Worm (Caenorhabditis elegans) whole organism, L1 larva: ENCODE results near the gene lin-14.

Source experiments
- Y116A8C.19 ChIP-seq: sonication (generic microtip); optimal IDR thresholded peaks from 2 replicates; lab custom pipeline; 2016; ENCODE audit warnings: missing compliant biosample characterization, missing genetic modification characterization, borderline replicate concordance
- alr-1 ChIP-seq: fragments of 200-800 bp; sonication (Bioruptor generic); optimal IDR thresholded peaks from 2 replicates; lab custom pipeline; 2018; ENCODE audit warnings: borderline replicate concordance, mild to moderate bottlenecking, missing genetic modification characterization, missing compliant biosample characterization
- blmp-1 ChIP-seq: fragments of 150-350 bp; optimal IDR thresholded peaks from 2 replicates; lab custom pipeline; 2014; ENCODE audit warnings: missing biosample characterization, missing genetic modification characterization
- ceh-63 ChIP-seq: fragments of 200-800 bp; sonication (Bioruptor generic); optimal IDR thresholded peaks from 2 replicates; lab custom pipeline; 2018; ENCODE audit warnings: mild to moderate bottlenecking, missing genetic modification characterization, missing compliant biosample characterization
- ceh-82 ChIP-seq, 3 experiments: fragments of 150-350 bp in 1 of 3; sonication (generic microtip) in 2 of 3; optimal IDR thresholded peaks; 2 replicates each; lab custom pipeline; 2014 to 2017; ENCODE audit warnings: missing biosample characterization in 3 of 3, missing genetic modification characterization in 3 of 3
- efl-1 ChIP-seq, 4 experiments: fragments of 150-350 bp; optimal IDR thresholded peaks in 3 of 4; peaks in 1 of 4; 1 replicate in 1 of 4; 2 replicates in 3 of 4; lab custom pipeline; 2014; ENCODE audit warnings: missing biosample characterization in 2 of 4, missing genetic modification characterization in 2 of 4, missing genetic modification reagents in 2 of 4
- egl-27 ChIP-seq, 2 experiments: fragments of 150-350 bp in 1 of 2; sonication (generic microtip); optimal IDR thresholded peaks; 3 replicates each; lab custom pipeline; 2017 to 2018; ENCODE audit warnings: missing biosample characterization in 2 of 2, missing genetic modification characterization in 2 of 2, missing genetic modification reagents in 2 of 2
- elt-2 ChIP-seq: sonication (generic microtip); optimal IDR thresholded peaks from 2 replicates; lab custom pipeline; 2016; ENCODE audit warnings: missing genetic modification characterization, mild to moderate bottlenecking, inconsistent platforms, missing compliant biosample characterization, missing genetic modification reagents
- elt-3 ChIP-seq, 6 experiments: fragments of 150-350 bp in 1 of 6; sonication (generic microtip); optimal IDR thresholded peaks; 2 replicates each; lab custom pipeline; 2017 to 2018; ENCODE audit warnings: missing biosample characterization in 6 of 6, missing genetic modification characterization in 6 of 6, inconsistent platforms in 1 of 6
- ets-5 ChIP-seq: fragments of 200-800 bp; sonication (Bioruptor generic); IDR thresholded peaks from 2 replicates; pipeline ENCODE4 v1.3.6; 2022; ENCODE audit warnings: missing genetic modification characterization, missing compliant biosample characterization
- fkh-10 ChIP-seq: sonication (generic microtip); optimal IDR thresholded peaks from 2 replicates; lab custom pipeline; 2017; ENCODE audit warnings: missing biosample characterization, missing genetic modification reagents, missing genetic modification characterization
- fkh-4 ChIP-seq: sonication (generic microtip); optimal IDR thresholded peaks from 2 replicates; lab custom pipeline; 2016; ENCODE audit warnings: missing compliant biosample characterization, missing genetic modification characterization, borderline replicate concordance
- fos-1 ChIP-seq: fragments of 150-350 bp; optimal IDR thresholded peaks from 2 replicates; lab custom pipeline; 2014; ENCODE audit warnings: missing biosample characterization, missing genetic modification characterization
- irx-1 ChIP-seq: sonication (generic microtip); optimal IDR thresholded peaks from 2 replicates; lab custom pipeline; 2016; ENCODE audit warnings: missing genetic modification characterization, missing compliant biosample characterization
- lin-13 ChIP-seq: fragments of 150-350 bp; optimal IDR thresholded peaks from 2 replicates; lab custom pipeline; 2014; ENCODE audit warnings: missing biosample characterization, missing genetic modification reagents, missing genetic modification characterization
- lin-14 ChIP-seq: fragments of 200-800 bp; sonication (Bioruptor generic); optimal IDR thresholded peaks from 2 replicates; lab custom pipeline; 2018; ENCODE audit warnings: mild to moderate bottlenecking, missing genetic modification characterization, moderate library complexity, missing compliant biosample characterization
- lin-35 ChIP-seq, 2 experiments: fragments of 150-350 bp; optimal IDR thresholded peaks; 2 replicates each; lab custom pipeline; 2014; ENCODE audit warnings: missing biosample characterization in 2 of 2, missing genetic modification characterization in 2 of 2, missing genetic modification reagents in 2 of 2
- lin-39 ChIP-seq: fragments of 150-350 bp; optimal IDR thresholded peaks from 2 replicates; lab custom pipeline; 2014; ENCODE audit warnings: missing biosample characterization, missing genetic modification reagents, missing genetic modification characterization
- lsy-2 ChIP-seq, 2 experiments: fragments of 150-350 bp; optimal IDR thresholded peaks; 2 replicates each; lab custom pipeline; 2014; ENCODE audit warnings: missing biosample characterization in 2 of 2, missing genetic modification characterization in 2 of 2
- mdl-1 ChIP-seq, 2 experiments: fragments of 150-350 bp; optimal IDR thresholded peaks; 2 replicates each; lab custom pipeline; 2014 to 2017; ENCODE audit warnings: missing biosample characterization in 2 of 2, missing genetic modification characterization in 2 of 2, inconsistent platforms in 1 of 2
- mef-2 ChIP-seq: fragments of 150-350 bp; optimal IDR thresholded peaks from 2 replicates; lab custom pipeline; 2014; ENCODE audit warnings: missing biosample characterization, missing genetic modification characterization
- mep-1 ChIP-seq: fragments of 150-350 bp; optimal IDR thresholded peaks from 2 replicates; lab custom pipeline; 2014; ENCODE audit warnings: missing biosample characterization, missing genetic modification characterization
- nhr-11 ChIP-seq: fragments of 150-350 bp; optimal IDR thresholded peaks from 2 replicates; lab custom pipeline; 2014; ENCODE audit warnings: missing biosample characterization, missing genetic modification characterization
- nhr-19 ChIP-seq: fragments of 200-800 bp; sonication (Bioruptor generic); conservative IDR thresholded peaks from 2 replicates; pipeline ENCODE4 v1.3.6; 2022; ENCODE audit warnings: missing genetic modification characterization, missing compliant biosample characterization
- nhr-20 ChIP-seq: sonication (generic microtip); optimal IDR thresholded peaks from 2 replicates; lab custom pipeline; 2016; ENCODE audit warnings: mild to moderate bottlenecking, missing genetic modification characterization, missing compliant biosample characterization
- nhr-237 ChIP-seq: fragments of 150-350 bp; optimal IDR thresholded peaks from 2 replicates; lab custom pipeline; 2014; ENCODE audit warnings: missing biosample characterization, missing genetic modification characterization
- nhr-47 ChIP-seq: sonication (generic microtip); optimal IDR thresholded peaks from 2 replicates; lab custom pipeline; 2016; ENCODE audit warnings: mild to moderate bottlenecking, missing genetic modification characterization, moderate library complexity, missing compliant biosample characterization
- nhr-77 ChIP-seq: fragments of 150-350 bp; optimal IDR thresholded peaks from 2 replicates; lab custom pipeline; 2014; ENCODE audit warnings: missing biosample characterization, missing genetic modification characterization
- nhr-85 ChIP-seq: sonication (generic microtip); peaks from one replicate; lab custom pipeline; 2016; ENCODE audit warnings: missing genetic modification characterization, inconsistent platforms, missing compliant biosample characterization
- pax-3 ChIP-seq: fragments of 200-800 bp; sonication (Bioruptor generic); optimal IDR thresholded peaks from 2 replicates; lab custom pipeline; 2018; ENCODE audit warnings: mild to moderate bottlenecking, missing genetic modification characterization, moderate library complexity, missing compliant biosample characterization
- rnt-1 ChIP-seq: sonication (generic microtip); optimal IDR thresholded peaks from 2 replicates; lab custom pipeline; 2016; ENCODE audit warnings: mild to moderate bottlenecking, missing genetic modification characterization, moderate library complexity, missing compliant biosample characterization
- skn-1 ChIP-seq: fragments of 150-350 bp; optimal IDR thresholded peaks from 2 replicates; lab custom pipeline; 2014; ENCODE audit warnings: missing biosample characterization, missing genetic modification characterization
- sox-4 ChIP-seq: sonication (generic microtip); optimal IDR thresholded peaks from 2 replicates; lab custom pipeline; 2016; ENCODE audit warnings: missing genetic modification characterization, missing compliant biosample characterization
- sptf-1 ChIP-seq: fragments of 150-350 bp; optimal IDR thresholded peaks from 2 replicates; lab custom pipeline; 2014; ENCODE audit warnings: missing biosample characterization, missing genetic modification characterization
- tbx-2 ChIP-seq: sonication (generic microtip); optimal IDR thresholded peaks from 2 replicates; lab custom pipeline; 2016; ENCODE audit warnings: missing genetic modification characterization, missing compliant biosample characterization
- unc-130 ChIP-seq: fragments of 150-350 bp; optimal IDR thresholded peaks from 2 replicates; lab custom pipeline; 2017; ENCODE audit warnings: missing biosample characterization, missing genetic modification characterization, inconsistent platforms
- unc-62 ChIP-seq: fragments of 150-350 bp; optimal IDR thresholded peaks from 2 replicates; lab custom pipeline; 2014; ENCODE audit warnings: missing biosample characterization, missing genetic modification reagents, missing genetic modification characterization
- xbp-1 ChIP-seq: sonication (generic microtip); optimal IDR thresholded peaks from 2 replicates; lab custom pipeline; 2016; ENCODE audit warnings: missing genetic modification characterization, missing compliant biosample characterization
- zip-4 ChIP-seq: fragments of 200-800 bp; sonication (Bioruptor generic); optimal IDR thresholded peaks from 2 replicates; lab custom pipeline; 2018; ENCODE audit warnings: mild to moderate bottlenecking, missing genetic modification characterization, moderate library complexity, missing compliant biosample characterization
- ztf-11 ChIP-seq, 2 experiments: sonication (generic microtip); optimal IDR thresholded peaks; 2 replicates each; lab custom pipeline; 2016 to 2017; ENCODE audit warnings: missing genetic modification characterization in 2 of 2, missing biosample characterization in 1 of 2, missing compliant biosample characterization in 1 of 2
- ztf-4 ChIP-seq: fragments of 150-350 bp; optimal IDR thresholded peaks from 2 replicates; lab custom pipeline; 2014; ENCODE audit warnings: missing biosample characterization, missing genetic modification characterization

lin-14 gene

DNA sequence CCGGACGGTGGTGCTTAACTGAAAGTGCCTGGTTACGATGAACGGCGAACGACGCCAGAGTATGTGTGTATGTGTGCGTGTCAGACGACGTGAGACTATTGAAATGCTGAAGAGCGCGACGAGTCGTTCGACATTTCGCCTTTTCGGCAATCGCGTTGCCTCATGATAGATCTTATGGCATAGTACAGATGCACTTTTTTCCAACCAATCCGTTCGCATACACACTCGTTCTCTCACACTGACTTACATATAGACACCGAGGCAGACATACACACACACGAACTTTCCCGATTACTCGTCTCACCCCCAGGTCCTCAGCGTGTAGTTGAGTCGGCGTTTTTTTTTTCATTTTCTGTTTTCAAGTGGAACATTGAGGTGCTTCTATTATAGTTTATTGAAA lies 13.4 kb downstream of the lin-14 start:
- TF ChIP-seq efl-1 (optimal IDR thresholded peaks at IDR 0.05; lab: Kevin White, UChicago) (no peak), efl-1 (GFP tag; optimal IDR thresholded peaks at IDR 0.05 in 1 of 2; lab: Kevin White, UChicago) (no peak), nhr-237 (tag; lab: Kevin White, UChicago) (no peak), lin-14 (peak; percentile 48), mep-1 (tag; lab: Kevin White, UChicago) (peak; percentile 2), lsy-2 (tag; optimal IDR thresholded peaks at IDR 0.05; lab: Kevin White, UChicago) (no peak), mdl-1 (tag; optimal IDR thresholded peaks at IDR 0.05; lab: Kevin White, UChicago) (peak in 1 of 2 experiments; percentile 6), alr-1 (no peak), egl-27 (tag; optimal IDR thresholded peaks at IDR 0.05; lab: Kevin White, UChicago) (no peak), zip-4 (GFP tag; lab: Kevin White, UChicago) (no peak)
- TF ChIP-seq, all 84 proteins: peak for 3

DNA sequence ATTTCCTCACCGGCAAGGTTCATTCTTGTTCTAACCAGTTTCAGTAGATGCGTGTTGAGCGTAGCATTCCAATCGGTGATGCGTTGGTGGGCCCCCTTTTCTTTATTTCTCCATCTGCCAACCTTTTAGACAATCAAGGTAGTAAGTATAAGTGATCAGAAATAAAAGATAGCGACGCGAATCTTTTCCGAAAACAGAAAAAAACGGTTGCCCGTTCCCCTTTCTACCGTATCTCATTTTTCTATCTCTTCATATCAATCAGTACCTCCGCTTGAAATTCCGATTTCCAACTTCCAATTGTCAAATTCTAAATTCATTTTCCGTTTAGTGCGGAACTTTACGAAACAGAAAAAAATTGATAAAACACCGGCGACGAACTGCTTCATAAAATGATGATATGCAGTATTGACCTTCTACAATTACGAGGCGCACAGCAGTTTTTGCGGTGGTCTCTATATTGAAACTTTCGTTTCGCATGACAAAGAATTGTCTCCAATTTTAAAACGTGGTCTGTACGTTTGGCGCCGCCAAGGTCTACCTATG lies 14.0 kb downstream of the lin-14 start:
- TF ChIP-seq pax-3 (tag; lab: Kevin White, UChicago) (no peak), unc-62 (GFP tag; lab: Kevin White, UChicago) (no peak), skn-1 (tag; lab: Kevin White, UChicago) (peak; percentile 38), nhr-85 (tag; lab: Kevin White, UChicago) (peak; percentile 55), elt-3 (tag; optimal IDR thresholded peaks at IDR 0.05; lab: Kevin White, UChicago) (peak in 1 of 6 experiments; percentile 73), mep-1 (tag; lab: Kevin White, UChicago) (peak; percentile 9), mef-2 (no peak), lin-35 (GFP tag; optimal IDR thresholded peaks at IDR 0.05; lab: Kevin White, UChicago) (peak in 1 of 2 experiments; percentile 9), lin-14 (peak; percentile 90), blmp-1 (tag; lab: Kevin White, UChicago) (peak; percentile 44)
- TF ChIP-seq, all 84 proteins: peak for 7

DNA sequence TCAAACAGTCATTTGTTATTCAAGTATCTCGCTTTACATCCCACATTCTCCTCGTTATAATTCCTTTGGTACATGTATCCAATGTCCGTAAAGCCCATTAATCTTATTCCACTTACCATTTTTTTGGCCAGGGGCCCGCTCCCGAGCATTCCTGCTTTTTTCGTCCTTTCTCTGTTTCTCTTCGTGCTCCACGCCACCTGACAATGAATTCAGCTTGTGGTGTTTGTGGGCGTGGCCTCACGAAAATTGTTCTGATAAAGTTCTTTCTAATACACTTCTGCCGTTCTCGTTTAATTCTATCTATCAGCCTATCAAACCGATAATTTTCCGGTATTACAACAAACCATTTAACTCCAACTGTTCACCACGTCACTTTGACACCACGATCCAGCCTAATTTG lies 14.7 kb downstream of the lin-14 start:
- TF ChIP-seq nhr-11 (tag; lab: Kevin White, UChicago) (no peak), rnt-1 (tag; lab: Kevin White, UChicago) (no peak), sptf-1 (tag; lab: Kevin White, UChicago) (no peak), fkh-10 (GFP tag; lab: Kevin White, UChicago) (no peak), lin-39 (tag; lab: Kevin White, UChicago) (no peak)

DNA sequence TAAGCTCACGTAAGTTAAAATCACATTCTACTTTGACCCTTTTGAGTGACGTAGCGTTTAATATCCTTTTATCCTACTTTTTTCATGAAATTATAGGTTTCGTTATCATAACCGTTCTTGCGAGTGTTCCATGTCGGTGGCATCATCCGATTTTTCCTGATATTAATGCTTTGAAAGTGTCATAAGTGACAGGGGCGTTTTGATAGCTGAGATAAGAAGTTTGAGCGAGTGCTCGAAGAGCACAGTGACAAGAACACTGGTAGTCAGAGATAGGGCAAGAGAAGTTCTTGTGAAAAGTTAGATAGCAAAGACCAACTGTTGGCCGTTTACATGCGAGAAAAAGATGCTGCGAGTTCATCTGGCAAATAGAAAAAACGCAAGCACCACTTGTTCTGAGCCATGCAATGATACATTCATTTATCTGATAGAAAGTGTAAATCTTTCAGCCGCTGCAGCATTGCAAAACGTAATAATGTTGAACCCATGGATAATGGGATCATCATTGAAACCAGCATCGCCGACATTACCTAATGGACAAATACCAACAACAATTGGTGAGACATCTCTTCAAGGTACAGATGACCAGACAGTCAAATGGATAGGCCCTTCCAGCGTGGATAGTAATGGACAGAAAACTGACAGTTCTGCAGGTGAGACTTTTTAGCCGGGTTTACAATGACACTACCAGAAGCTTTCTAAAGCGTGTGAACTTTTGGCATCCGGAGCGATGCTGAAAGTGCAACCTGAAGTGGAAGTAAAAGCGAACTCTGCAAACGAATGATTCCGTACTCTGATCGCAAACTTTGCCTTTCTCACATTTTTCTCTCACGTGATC lies 15.8 kb downstream of the lin-14 start:
- no peak for TF ChIP-seq mef-2
- TF ChIP-seq pax-3 (tag; lab: Kevin White, UChicago) = no peak
- TF ChIP-seq elt-2 (tag; lab: Kevin White, UChicago) = peak; percentile 22
- no peak for TF ChIP-seq fkh-4 (tag; lab: Kevin White, UChicago)
- peak; percentile 18 for TF ChIP-seq nhr-20 (tag; lab: Kevin White, UChicago)
- peak; percentile 14 for TF ChIP-seq unc-130 (tag; lab: Kevin White, UChicago)
- peak; percentile 44 for TF ChIP-seq rnt-1 (tag; lab: Kevin White, UChicago)
- no peak for TF ChIP-seq irx-1 (tag; lab: Kevin White, UChicago)
- TF ChIP-seq lin-14 = peak; percentile 73
- TF ChIP-seq nhr-19 (GFP tag; lab: Robert Waterston, UW) = 0 out of 2 replicates have a peak, but pooled peaks have one; percentile 27
- TF ChIP-seq ceh-63 (GFP tag; lab: Kevin White, UChicago) = no peak
- TF ChIP-seq efl-1 (optimal IDR thresholded peaks at IDR 0.05; lab: Kevin White, UChicago) = no peak
- peak in 1 of 2 experiments; percentile 15 for TF ChIP-seq efl-1 (GFP tag; optimal IDR thresholded peaks at IDR 0.05 in 1 of 2; lab: Kevin White, UChicago)

DNA sequence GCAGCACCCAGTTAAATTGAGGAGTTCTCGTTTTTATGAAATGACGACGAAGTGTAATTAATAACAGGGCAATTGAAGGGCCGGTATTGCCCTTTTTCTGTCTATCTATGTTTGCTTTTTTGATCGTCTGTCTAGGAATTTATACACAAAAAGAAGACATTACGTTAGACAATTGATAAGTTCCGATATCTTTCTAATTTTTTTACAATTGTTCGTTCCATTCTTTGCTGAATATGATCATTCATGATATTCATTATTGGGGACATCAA lies 16.4 kb downstream of the lin-14 start:
- TF ChIP-seq alr-1 (no peak), sox-4 (tag; lab: Kevin White, UChicago) (no peak), lsy-2 (tag; optimal IDR thresholded peaks at IDR 0.05; lab: Kevin White, UChicago) (no peak), nhr-77 (tag; lab: Kevin White, UChicago) (no peak), lin-13 (GFP tag; lab: Kevin White, UChicago) (no peak), lin-14 (peak; percentile 84), nhr-47 (tag; lab: Kevin White, UChicago) (no peak), xbp-1 (no peak), ceh-82 (tag; optimal IDR thresholded peaks at IDR 0.05; lab: Kevin White, UChicago) (no peak), rnt-1 (tag; lab: Kevin White, UChicago) (no peak), tbx-2 (tag; lab: Kevin White, UChicago) (no peak), Y116A8C.19 (tag; lab: Kevin White, UChicago) (no peak), ceh-63 (GFP tag; lab: Kevin White, UChicago) (no peak), ztf-11 (tag; optimal IDR thresholded peaks at IDR 0.05; lab: Kevin White, UChicago) (no peak), fkh-10 (GFP tag; lab: Kevin White, UChicago) (no peak), fos-1 (tag; lab: Kevin White, UChicago) (no peak), ets-5 (no peak), ztf-4 (tag; lab: Kevin White, UChicago) (no peak), mep-1 (tag; lab: Kevin White, UChicago) (peak; percentile 31)
